Worm (Caenorhabditis elegans) whole organism, L2 larva: ENCODE results near the gene rpb-11.

Experiments used
- ZK546.5 ChIP-seq: sonication (generic microtip); optimal IDR thresholded peaks from 2 replicates; lab custom pipeline; 2017; ENCODE audit warnings: missing biosample characterization, missing genetic modification characterization
- ama-1 ChIP-seq: fragments of 150-350 bp; optimal IDR thresholded peaks from 2 replicates; lab custom pipeline; 2018; ENCODE audit warnings: inconsistent platforms
- blmp-1 ChIP-seq: sonication (generic microtip); optimal IDR thresholded peaks from 2 replicates; lab custom pipeline; 2017; ENCODE audit warnings: missing genetic modification characterization, mild to moderate bottlenecking, missing compliant biosample characterization, antibody characterized with exemption, moderate library complexity; ENCODE audit not compliant: insufficient read depth
- elt-3 ChIP-seq: sonication (generic microtip); optimal IDR thresholded peaks from 2 replicates; lab custom pipeline; 2017; ENCODE audit warnings: missing biosample characterization, missing genetic modification characterization
- fos-1 ChIP-seq: fragments of 150-350 bp; optimal IDR thresholded peaks from 2 replicates; lab custom pipeline; 2014; ENCODE audit warnings: missing biosample characterization, missing genetic modification characterization
- lin-13 ChIP-seq: fragments of 150-350 bp; optimal IDR thresholded peaks from 2 replicates; lab custom pipeline; 2014; ENCODE audit warnings: missing biosample characterization, missing genetic modification reagents, missing genetic modification characterization
- nhr-11 ChIP-seq: fragments of 150-350 bp; optimal IDR thresholded peaks from 2 replicates; lab custom pipeline; 2014; ENCODE audit warnings: missing biosample characterization, missing genetic modification characterization
- nhr-12 ChIP-seq: fragments of 150-350 bp; optimal IDR thresholded peaks from 2 replicates; lab custom pipeline; 2014; ENCODE audit warnings: missing biosample characterization, missing genetic modification characterization
- nhr-237 ChIP-seq: fragments of 150-350 bp; optimal IDR thresholded peaks from 2 replicates; lab custom pipeline; 2014; ENCODE audit warnings: missing biosample characterization, missing genetic modification characterization
- nhr-77 ChIP-seq: fragments of 150-350 bp; optimal IDR thresholded peaks from 2 replicates; lab custom pipeline; 2014; ENCODE audit warnings: missing biosample characterization, missing genetic modification characterization
- snpc-4 ChIP-seq: fragments of 150-350 bp; optimal IDR thresholded peaks from 2 replicates; lab custom pipeline; 2014; ENCODE audit warnings: missing biosample characterization, missing genetic modification characterization
- unc-39 ChIP-seq: fragments of 150-350 bp; optimal IDR thresholded peaks from 2 replicates; lab custom pipeline; 2014; ENCODE audit warnings: missing biosample characterization, missing genetic modification characterization

DNA sequence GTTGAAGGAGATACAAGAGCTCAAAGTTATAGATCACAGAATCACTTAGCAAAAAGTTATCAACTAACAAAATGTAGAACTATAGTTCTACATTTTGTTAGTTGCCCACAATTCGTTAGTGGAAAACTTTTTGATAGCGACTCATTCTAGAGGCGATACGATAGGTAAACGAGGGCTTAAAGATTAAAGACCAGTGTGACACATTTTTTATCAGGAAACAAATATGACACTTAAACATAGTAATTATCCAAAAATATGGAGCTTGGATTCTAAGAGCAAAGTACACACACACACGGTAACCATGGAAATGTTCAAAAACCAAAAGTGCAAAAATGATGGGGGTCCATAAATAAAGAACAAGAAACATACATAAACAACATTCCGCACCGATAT, 20.1 kb upstream of the rpb-11 start:
- TF ChIP-seq fos-1 (tag; lab: Kevin White, UChicago), result no peak
- no peak for TF ChIP-seq nhr-77 (tag; lab: Kevin White, UChicago)
- TF ChIP-seq blmp-1 (tag; lab: Kevin White, UChicago), result no peak
- no peak for TF ChIP-seq nhr-237
- no peak for TF ChIP-seq unc-39
- TF ChIP-seq snpc-4 (tag; lab: Kevin White, UChicago), result no peak
- no peak for TF ChIP-seq nhr-11 (tag; lab: Kevin White, UChicago)
- no peak for TF ChIP-seq lin-13 (GFP tag; lab: Kevin White, UChicago)
- peak; percentile 37 for TF ChIP-seq ama-1 (lab: Kevin White, UChicago)
- no peak for TF ChIP-seq ZK546.5 (tag; lab: Kevin White, UChicago)
- TF ChIP-seq elt-3, result no peak
- no peak for TF ChIP-seq nhr-12
